Worm (Caenorhabditis elegans) whole organism, young adult: ENCODE results near the gene F16G10.13.

Source experiments
- C06A6.2 ChIP-seq: fragments of 200-800 bp; sonication (Bioruptor generic); conservative IDR thresholded peaks from 2 replicates; pipeline ENCODE4 v1.3.6; 2022; ENCODE audit warnings: missing genetic modification characterization, missing compliant biosample characterization
- F10E7.11 ChIP-seq: sonication (generic microtip); optimal IDR thresholded peaks from 2 replicates; lab custom pipeline; 2017; ENCODE audit warnings: mild to moderate bottlenecking, missing genetic modification characterization, moderate library complexity, missing compliant biosample characterization
- F39B2.1 ChIP-seq: fragments of 200-800 bp; sonication (Bioruptor generic); IDR thresholded peaks from 2 replicates; pipeline ENCODE4 v1.3.6; 2022; ENCODE audit warnings: missing genetic modification reagents, missing genetic modification characterization, missing compliant biosample characterization
- cebp-1 ChIP-seq, 2 experiments: fragments of 200-800 bp in 1 of 2; sonication (Bioruptor generic) in 1 of 2; sonication (generic microtip) in 1 of 2; IDR thresholded peaks in 1 of 2; optimal IDR thresholded peaks in 1 of 2; 2 replicates each; pipeline versions ENCODE4 v1.3.6 to Lab custom; 2017 to 2022; ENCODE audit warnings: missing compliant biosample characterization in 2 of 2, missing genetic modification characterization in 2 of 2, mild to moderate bottlenecking in 1 of 2, missing genetic modification reagents in 1 of 2, moderate library complexity in 1 of 2
- dpff-1 ChIP-seq: sonication (generic microtip); optimal IDR thresholded peaks from 2 replicates; lab custom pipeline; 2017; ENCODE audit warnings: mild to moderate bottlenecking, missing genetic modification characterization, missing compliant biosample characterization
- efl-1 ChIP-seq: fragments of 150-350 bp; optimal IDR thresholded peaks from 2 replicates; lab custom pipeline; 2014; ENCODE audit warnings: missing biosample characterization, missing genetic modification reagents, missing genetic modification characterization
- hlh-26 ChIP-seq: fragments of 200-800 bp; sonication (Bioruptor generic); conservative IDR thresholded peaks from 2 replicates; pipeline ENCODE4 v1.3.6; 2022; ENCODE audit warnings: missing genetic modification reagents, missing genetic modification characterization, missing compliant biosample characterization
- lir-1 ChIP-seq: fragments of 200-800 bp; sonication (Bioruptor generic); conservative IDR thresholded peaks from 2 replicates; pipeline ENCODE4 v1.3.6; 2022; ENCODE audit warnings: missing genetic modification reagents, missing genetic modification characterization, missing compliant biosample characterization
- tlf-1 ChIP-seq: fragments of 200-800 bp; sonication (Bioruptor generic); optimal IDR thresholded peaks from 2 replicates; lab custom pipeline; 2018; ENCODE audit warnings: mild to moderate bottlenecking, missing genetic modification characterization, missing compliant biosample characterization
- unc-62 ChIP-seq: fragments of 150-350 bp; optimal IDR thresholded peaks from 2 replicates; lab custom pipeline; 2014; ENCODE audit warnings: missing biosample characterization, missing genetic modification reagents, missing genetic modification characterization

- TF ChIP-seq lir-1 (no peak), F10E7.11 (tag; lab: Kevin White, UChicago) (no peak), efl-1 (no peak), dpff-1 (no peak), tlf-1 (GFP tag; lab: Kevin White, UChicago) (no peak), unc-62 (GFP tag; lab: Kevin White, UChicago) (no peak), hlh-26 (no peak), cebp-1 (GFP tag; IDR thresholded peaks at IDR 0.05; lab: Robert Waterston, UW) (no peak), cebp-1 (tag; optimal IDR thresholded peaks at IDR 0.05; lab: Kevin White, UChicago) (no peak), C06A6.2 (no peak), F39B2.1 (GFP tag; lab: Robert Waterston, UW) (no peak)
These were observed 26.1 kb upstream of the F16G10.13 start, which contains the start of gene F42G2.2 for ce11 chrII:2421905-2422304.
